Fruit fly (Drosophila melanogaster): ENCODE measurements around the gene mri.

The mri gene

dm6 chr3L:153670-154069 lies 46.3 kb upstream of the mri start (continued):
- peak; percentile 43 for TF ChIP-seq CG9437 (GFP tag; optimal IDR thresholded peaks at IDR 0.05)
- no peak for TF ChIP-seq HLH54F (GFP tag; optimal IDR thresholded peaks at IDR 0.05)
- TF ChIP-seq NfI (GFP tag; optimal IDR thresholded peaks at IDR 0.05), result no peak
- no peak for TF ChIP-seq croc (GFP tag; conservative IDR thresholded peaks at IDR 0.05)
- no peak for TF ChIP-seq amos (GFP tag; IDR thresholded peaks at IDR 0.05; ENCODE audit: partially characterized antibody)
- 0 out of 2 replicates have a peak, but pooled peaks have one; percentile 20 for TF ChIP-seq aop (GFP tag; IDR thresholded peaks at IDR 0.05)
- TF ChIP-seq CG34422 (GFP tag; IDR thresholded peaks at IDR 0.05), result no peak
- TF ChIP-seq CG7745 (tag; optimal IDR thresholded peaks at IDR 0.05), result no peak
- TF ChIP-seq stwl (tag; optimal IDR thresholded peaks at IDR 0.05), result no peak
- no peak for TF ChIP-seq CG18262 (tag; optimal IDR thresholded peaks at IDR 0.05)
- peak; percentile 67 for TF ChIP-seq Med (GFP tag)
- no peak for TF ChIP-seq CG1832 (GFP tag; optimal IDR thresholded peaks at IDR 0.05)
- no peak for TF ChIP-seq kah (GFP tag; optimal IDR thresholded peaks at IDR 0.05)
- peak; percentile 71 for TF ChIP-seq ewg (GFP tag; optimal IDR thresholded peaks at IDR 0.05)
- no peak for TF ChIP-seq otp (GFP tag; IDR thresholded peaks at IDR 0.05)
- TF ChIP-seq CG18619 (GFP tag; optimal IDR thresholded peaks at IDR 0.05), result no peak
- TF ChIP-seq CG14050 (GFP tag; IDR thresholded peaks at IDR 0.05), result no peak
- no peak for TF ChIP-seq CG6272 (GFP tag; IDR thresholded peaks at IDR 0.05)
- TF ChIP-seq fru (optimal IDR thresholded peaks at IDR 0.05), result no peak
- TF ChIP-seq chinmo (GFP tag; IDR thresholded peaks at IDR 0.05; ENCODE audit: partially characterized antibody), result 0 out of 4 replicates have a peak, but pooled peaks have one; percentile 35
- no peak for TF ChIP-seq Lpt (GFP tag; optimal IDR thresholded peaks at IDR 0.05)
- TF ChIP-seq Hand (GFP tag; optimal IDR thresholded peaks at IDR 0.05), result no peak
- no peak for TF ChIP-seq dpn (GFP tag; optimal IDR thresholded peaks at IDR 0.05)
- TF ChIP-seq CG30020 (tag; optimal IDR thresholded peaks at IDR 0.05), result no peak
- no peak for TF ChIP-seq Ada2b (GFP tag; IDR thresholded peaks at IDR 0.05)
- TF ChIP-seq CG18476 (GFP tag; optimal IDR thresholded peaks at IDR 0.05), result no peak
- no peak for TF ChIP-seq slp2 (GFP tag; optimal IDR thresholded peaks at IDR 0.05)
- TF ChIP-seq CG4820 (GFP tag; optimal IDR thresholded peaks at IDR 0.05), result no peak
- peak in 1 of 2 experiments; percentile 7 for TF ChIP-seq Trl (optimal IDR thresholded peaks at IDR 0.05)
- no peak for TF ChIP-seq Trl (GFP tag; optimal IDR thresholded peaks at IDR 0.05)
- no peak for TF ChIP-seq Hr39 (optimal IDR thresholded peaks at IDR 0.05)
- no peak for TF ChIP-seq sc (optimal IDR thresholded peaks at IDR 0.05)
- no peak for TF ChIP-seq sc (GFP tag; optimal IDR thresholded peaks at IDR 0.05)
- no peak for TF ChIP-seq gro (GFP tag; optimal IDR thresholded peaks at IDR 0.05)
- TF ChIP-seq CG18599 (GFP tag; optimal IDR thresholded peaks at IDR 0.05), result peak; percentile 29
- no peak for TF ChIP-seq CG7987 (GFP tag; optimal IDR thresholded peaks at IDR 0.05)
- no peak for TF ChIP-seq CG12391 (tag; optimal IDR thresholded peaks at IDR 0.05)
- TF ChIP-seq seq (GFP tag; IDR thresholded peaks at IDR 0.05), result 0 out of 2 replicates have a peak, but pooled peaks have one; percentile 47
- no peak for TF ChIP-seq cg (GFP tag; optimal IDR thresholded peaks at IDR 0.05)
- peak; percentile 91 for TF ChIP-seq CG13894 (tag; optimal IDR thresholded peaks at IDR 0.05)
- no peak for TF ChIP-seq CG8478 (optimal IDR thresholded peaks at IDR 0.05)
- no peak for TF ChIP-seq inv (GFP tag; IDR thresholded peaks at IDR 0.05; ENCODE audit: partially characterized antibody)
- TF ChIP-seq CG10979 (tag; optimal IDR thresholded peaks at IDR 0.05), result no peak
- TF ChIP-seq CG10462 (GFP tag; optimal IDR thresholded peaks at IDR 0.05), result no peak
- TF ChIP-seq CG10654 (GFP tag; optimal IDR thresholded peaks at IDR 0.05), result no peak
- no peak for TF ChIP-seq lilli (GFP tag; optimal IDR thresholded peaks at IDR 0.05)
- TF ChIP-seq ci (GFP tag; IDR thresholded peaks at IDR 0.05), result no peak
- TF ChIP-seq schlank (tag; optimal IDR thresholded peaks at IDR 0.05), result no peak
- TF ChIP-seq Camta (GFP tag; optimal IDR thresholded peaks at IDR 0.05), result no peak
- TF ChIP-seq ranshi (GFP tag; IDR thresholded peaks at IDR 0.05), result no peak

Data from whole organism, embryonic.